Fruit fly (Drosophila melanogaster) whole organism, wandering third instar larva: Measurements from ENCODE around the gene Cpr76Bc.
A peak's percentile ranks its signal among the peaks of the same experiment; 100 is the strongest.

Experiments
- Abd-B ChIP-seq: fragments of >200 bp; optimal IDR thresholded peaks from 2 replicates; lab custom pipeline; 2017; ENCODE audit warnings: missing biosample characterization, missing genetic modification characterization
- CG32264 ChIP-seq: fragments of 200-800 bp; sonication (Bioruptor generic); optimal IDR thresholded peaks from 2 replicates; lab custom pipeline; 2016; ENCODE audit warnings: missing biosample characterization, missing genetic modification characterization
- CG9705 ChIP-seq: fragments of 200-800 bp; sonication (Bioruptor generic); optimal IDR thresholded peaks from 2 replicates; lab custom pipeline; 2018; ENCODE audit warnings: missing biosample characterization, mild to moderate bottlenecking, missing genetic modification characterization
- CrebA ChIP-seq: fragments of 200-800 bp; sonication (Bioruptor generic); optimal IDR thresholded peaks from 2 replicates; lab custom pipeline; 2016; ENCODE audit warnings: missing biosample characterization, mild to moderate bottlenecking, missing genetic modification characterization, borderline replicate concordance
- Dfd ChIP-seq: fragments of >200 bp; optimal IDR thresholded peaks from 2 replicates; lab custom pipeline; 2017; ENCODE audit warnings: missing biosample characterization, missing genetic modification characterization
- Dif ChIP-seq: fragments of 200-275, 200-300 bp; sonication (Bioruptor generic); optimal IDR thresholded peaks from 2 replicates; lab custom pipeline; 2018; ENCODE audit warnings: missing biosample characterization, missing genetic modification characterization; ENCODE audit not compliant: partially characterized antibody
- GATAd ChIP-seq: sonication (Bioruptor generic); optimal IDR thresholded peaks from 2 replicates; lab custom pipeline; 2016; ENCODE audit warnings: missing biosample characterization, missing genetic modification characterization
- HLH106 ChIP-seq: fragments of 200-800 bp; optimal IDR thresholded peaks from 3 replicates; lab custom pipeline; 2019; ENCODE audit warnings: missing biosample characterization, mild to moderate bottlenecking, missing genetic modification characterization, moderate library complexity
- Hr78 ChIP-seq: fragments of >200 bp; optimal IDR thresholded peaks from 2 replicates; lab custom pipeline; 2017; ENCODE audit warnings: missing biosample characterization, missing genetic modification characterization
- Hr83 ChIP-seq: fragments of 200-300 bp; sonication (Bioruptor generic); optimal IDR thresholded peaks from 2 replicates; lab custom pipeline; 2016; ENCODE audit warnings: missing biosample characterization, mild to moderate bottlenecking, missing genetic modification characterization, moderate library complexity; ENCODE audit not compliant: poor library complexity, severe bottlenecking
- Jra ChIP-seq: sonication (Bioruptor generic); optimal IDR thresholded peaks from 2 replicates; lab custom pipeline; 2016; ENCODE audit warnings: missing biosample characterization, missing genetic modification characterization
- Mio ChIP-seq: sonication (Bioruptor generic); optimal IDR thresholded peaks from 2 replicates; lab custom pipeline; 2016; ENCODE audit warnings: missing biosample characterization, missing genetic modification characterization
- Myc ChIP-seq: fragments of >200 bp; optimal IDR thresholded peaks from 2 replicates; lab custom pipeline; 2017
- N ChIP-seq: fragments of >200 bp; optimal IDR thresholded peaks from 2 replicates; lab custom pipeline; 2018; ENCODE audit warnings: missing biosample characterization, missing external identifiers, missing genetic modification characterization
- OdsH ChIP-seq: fragments of 200-800 bp; sonication (Bioruptor generic); optimal IDR thresholded peaks from 2 replicates; lab custom pipeline; 2016; ENCODE audit warnings: missing biosample characterization, mild to moderate bottlenecking, missing genetic modification characterization
- Rel ChIP-seq, 2 experiments: fragments of 200-800 bp; sonication (Bioruptor generic) in 1 of 2; optimal IDR thresholded peaks; 2 replicates in 1 of 2; 3 replicates in 1 of 2; lab custom pipeline; 2016 to 2019; ENCODE audit warnings: mild to moderate bottlenecking in 2 of 2, missing biosample characterization in 2 of 2, missing genetic modification characterization in 2 of 2, moderate library complexity in 1 of 2
- Sp1 ChIP-seq: fragments of 200-800 bp; sonication (Bioruptor generic); optimal IDR thresholded peaks from 3 replicates; lab custom pipeline; 2019; ENCODE audit warnings: missing biosample characterization, mild to moderate bottlenecking, missing genetic modification characterization, moderate library complexity
- Vsx2 ChIP-seq: fragments of 200-300, 225-300 bp; sonication (Bioruptor generic); optimal IDR thresholded peaks from 2 replicates; lab custom pipeline; 2018; ENCODE audit warnings: missing biosample characterization, missing genetic modification characterization; ENCODE audit not compliant: partially characterized antibody
- br ChIP-seq: fragments of 200-800 bp; sonication (Bioruptor generic); optimal IDR thresholded peaks from 2 replicates; lab custom pipeline; 2016; ENCODE audit warnings: missing biosample characterization, missing genetic modification characterization
- dl ChIP-seq, 2 experiments: fragments of 175-275, 200-275 bp in 1 of 2; fragments of 200-275 bp in 1 of 2; sonication (Bioruptor generic); optimal IDR thresholded peaks; lab custom pipeline; 2018; ENCODE audit warnings: mild to moderate bottlenecking in 2 of 2, missing biosample characterization in 2 of 2, missing genetic modification characterization in 2 of 2, moderate library complexity in 2 of 2; ENCODE audit not compliant: partially characterized antibody in 2 of 2, insufficient read depth in 1 of 2
- dsf ChIP-seq: sonication (Bioruptor generic); optimal IDR thresholded peaks from 2 replicates; lab custom pipeline; 2016; ENCODE audit warnings: missing biosample characterization, missing genetic modification characterization, borderline replicate concordance
- ey ChIP-seq: fragments of 200-800 bp; sonication (Bioruptor generic); optimal IDR thresholded peaks from 2 replicates; lab custom pipeline; 2016; ENCODE audit warnings: missing biosample characterization, missing genetic modification characterization
- foxo ChIP-seq, 2 experiments: fragments of 200-800 bp; sonication (Bioruptor generic); optimal IDR thresholded peaks; 2 replicates in 1 of 2; 3 replicates in 1 of 2; lab custom pipeline; 2016 to 2017; ENCODE audit warnings: missing biosample characterization in 2 of 2, missing genetic modification characterization in 2 of 2
- fru ChIP-seq: fragments of 200-800 bp; sonication (Bioruptor generic); optimal IDR thresholded peaks from 3 replicates; lab custom pipeline; 2016; ENCODE audit warnings: missing biosample characterization, mild to moderate bottlenecking, missing genetic modification characterization
- h ChIP-seq: fragments of 200-800 bp; sonication (Bioruptor generic); optimal IDR thresholded peaks from 3 replicates; lab custom pipeline; 2016; ENCODE audit warnings: missing biosample characterization, mild to moderate bottlenecking, missing genetic modification characterization
- lola ChIP-seq: fragments of >200 bp; optimal IDR thresholded peaks from 2 replicates; lab custom pipeline; 2017; ENCODE audit warnings: missing biosample characterization, missing genetic modification characterization
- pan ChIP-seq: fragments of >200 bp; optimal IDR thresholded peaks from 2 replicates; lab custom pipeline; 2017
- psq ChIP-seq: fragments of 200-800 bp; sonication (Bioruptor generic); optimal IDR thresholded peaks from 3 replicates; lab custom pipeline; 2017; ENCODE audit warnings: missing biosample characterization, mild to moderate bottlenecking, missing genetic modification characterization, moderate library complexity
- rgr ChIP-seq: fragments of 200-800 bp; sonication (Bioruptor generic); optimal IDR thresholded peaks from 3 replicates; lab custom pipeline; 2016; ENCODE audit warnings: missing biosample characterization, mild to moderate bottlenecking, missing genetic modification characterization
- sage ChIP-seq: fragments of 200-800 bp; sonication (Bioruptor generic); optimal IDR thresholded peaks from 2 replicates; lab custom pipeline; 2016; ENCODE audit warnings: missing biosample characterization, mild to moderate bottlenecking, missing genetic modification characterization
- sv ChIP-seq: fragments of 200-800 bp; sonication (Bioruptor generic); optimal IDR thresholded peaks from 3 replicates; lab custom pipeline; 2016; ENCODE audit warnings: missing biosample characterization, missing genetic modification characterization
- tai ChIP-seq: sonication (Bioruptor generic); optimal IDR thresholded peaks from 2 replicates; lab custom pipeline; 2016; ENCODE audit warnings: missing biosample characterization, missing genetic modification characterization
- usp ChIP-seq: fragments of >200 bp; optimal IDR thresholded peaks from 2 replicates; lab custom pipeline; 2017; ENCODE audit warnings: missing biosample characterization, missing genetic modification characterization
- woc ChIP-seq: sonication (Bioruptor generic); optimal IDR thresholded peaks from 2 replicates; lab custom pipeline; 2016; ENCODE audit warnings: missing biosample characterization, mild to moderate bottlenecking, missing genetic modification characterization

Gene Cpr76Bc

DNA sequence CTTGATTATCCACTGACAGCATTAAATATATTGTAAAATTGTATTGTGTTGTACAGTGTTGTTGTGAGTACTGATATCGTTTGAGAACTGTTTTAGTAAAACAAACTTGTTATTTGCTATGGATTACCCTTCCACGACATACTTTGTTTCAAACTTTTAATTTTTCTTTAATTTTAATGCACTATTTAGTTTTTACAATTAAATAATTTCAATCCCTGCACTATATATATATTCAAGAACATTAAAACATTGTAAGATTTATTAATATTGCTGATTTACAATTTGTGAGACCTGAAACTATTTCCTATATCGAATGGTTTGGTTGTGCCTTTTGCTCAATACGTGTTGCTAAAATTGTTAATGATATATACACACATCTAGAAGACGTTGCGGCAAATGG lies 23.4 kb downstream of the Cpr76Bc start, which contains the start of the genes CG46434 and Dred:
TSS of gene CG46434 (minus strand) at position 101 of the 400 bp plus-strand sequence.
TSS of gene Dred (minus strand) at position 101 of the 400 bp plus-strand sequence.
- TF ChIP-seq Rel (GFP tag; optimal IDR thresholded peaks at IDR 0.05; lab: Kevin White, UChicago) (no peak), Rel (tag; optimal IDR thresholded peaks at IDR 0.05; lab: Kevin White, UChicago) (no peak), dsf (GFP tag; lab: Kevin White, UChicago) (no peak), usp (GFP tag; lab: Kevin White, UChicago) (no peak), Myc (no peak), HLH106 (tag; lab: Kevin White, UChicago) (no peak), Hr83 (GFP tag; lab: Kevin White, UChicago) (no peak), rgr (GFP tag; lab: Kevin White, UChicago) (no peak), Sp1 (GFP tag; lab: Kevin White, UChicago) (no peak), pan (no peak), ey (GFP tag; lab: Kevin White, UChicago) (no peak), Vsx2 (GFP tag; lab: Kevin White, UChicago) (no peak), CG32264 (GFP tag; lab: Kevin White, UChicago) (no peak), foxo (GFP tag; optimal IDR thresholded peaks at IDR 0.05; lab: Kevin White, UChicago) (no peak)

- TF ChIP-seq rgr (GFP tag; lab: Kevin White, UChicago), result no peak
- TF ChIP-seq CG9705, result no peak
- TF ChIP-seq GATAd (GFP tag; lab: Kevin White, UChicago), result no peak
- TF ChIP-seq N, result no peak
- TF ChIP-seq usp (GFP tag; lab: Kevin White, UChicago), result no peak
- TF ChIP-seq sage (GFP tag; lab: Kevin White, UChicago), result no peak
- no peak for TF ChIP-seq CrebA (GFP tag; lab: Kevin White, UChicago)
- TF ChIP-seq Abd-B, result no peak
- no peak for TF ChIP-seq Hr83 (GFP tag; lab: Kevin White, UChicago)
- TF ChIP-seq foxo (GFP tag; optimal IDR thresholded peaks at IDR 0.05; lab: Kevin White, UChicago), result no peak
- no peak for TF ChIP-seq Dfd
- TF ChIP-seq OdsH (GFP tag; lab: Kevin White, UChicago), result no peak
- no peak for TF ChIP-seq fru (GFP tag; lab: Kevin White, UChicago)
- no peak for TF ChIP-seq dsf (GFP tag; lab: Kevin White, UChicago)
- TF ChIP-seq CG32264 (GFP tag; lab: Kevin White, UChicago), result no peak
- no peak for TF ChIP-seq Myc
- no peak for TF ChIP-seq pan
- TF ChIP-seq Hr78 (GFP tag; lab: Kevin White, UChicago), result no peak
Measured at dm6 chr3L:19544810-19545209, 24.1 kb downstream of the Cpr76Bc start, which contains the start of the genes CG46435 and Rcd7. Gene CG46435, plus strand, starts transcription at chr3L:19545110. Gene Rcd7, plus strand, starts transcription at chr3L:19545110.

dm6 chr3L:19552136-19552773 lies 31.5 kb downstream of the Cpr76Bc start, which contains the start of the genes Ltn1 and CG9300:
Gene Ltn1, minus strand, starts transcription at chr3L:19552290.
Gene CG9300, plus strand, starts transcription at chr3L:19552420.
- peak; percentile 9 for TF ChIP-seq Hr83 (GFP tag; lab: Kevin White, UChicago)
- TF ChIP-seq h (GFP tag; lab: Kevin White, UChicago), result no peak
- TF ChIP-seq Myc, result peak; percentile 43

- TF ChIP-seq foxo (GFP tag; optimal IDR thresholded peaks at IDR 0.05; lab: Kevin White, UChicago) (peak in 1 of 2 experiments; percentile 17), GATAd (GFP tag; lab: Kevin White, UChicago) (no peak), usp (GFP tag; lab: Kevin White, UChicago) (no peak), CG9705 (no peak), Rel (GFP tag; optimal IDR thresholded peaks at IDR 0.05; lab: Kevin White, UChicago) (no peak), Rel (tag; optimal IDR thresholded peaks at IDR 0.05; lab: Kevin White, UChicago) (peak; percentile 31), Jra (GFP tag; lab: Kevin White, UChicago) (no peak)
Measured at dm6 chr3L:19555906-19556457, 35.2 kb downstream of the Cpr76Bc start.

DNA sequence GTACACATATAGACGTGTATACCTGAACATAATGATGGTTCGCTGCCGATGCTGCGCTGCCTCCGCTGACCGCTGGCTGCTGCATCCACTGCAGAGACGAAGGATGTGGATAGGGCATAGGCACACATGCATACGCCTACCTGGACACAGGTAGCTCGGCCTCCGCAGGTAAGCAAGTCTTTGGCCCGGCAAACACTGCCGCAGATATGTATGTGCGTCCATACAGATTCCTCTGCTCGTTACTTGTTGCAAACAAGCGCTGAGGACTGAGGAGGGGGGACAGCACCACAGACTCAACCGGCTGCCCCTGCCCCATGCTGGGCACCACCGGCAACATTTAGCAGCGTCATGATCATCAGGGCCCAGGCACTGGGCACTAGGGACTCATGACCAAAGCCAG lies 36.0 kb downstream of the Cpr76Bc start:
- no peak for TF ChIP-seq ey (GFP tag; lab: Kevin White, UChicago)
- peak; percentile 44 for TF ChIP-seq woc
- TF ChIP-seq usp (GFP tag; lab: Kevin White, UChicago), result no peak
- TF ChIP-seq Mio (GFP tag; lab: Kevin White, UChicago), result no peak
- TF ChIP-seq OdsH (GFP tag; lab: Kevin White, UChicago), result no peak
- no peak for TF ChIP-seq psq (GFP tag; lab: Kevin White, UChicago)
- no peak for TF ChIP-seq Abd-B
- no peak for TF ChIP-seq GATAd (GFP tag; lab: Kevin White, UChicago)
- TF ChIP-seq Hr78 (GFP tag; lab: Kevin White, UChicago), result no peak
- no peak for TF ChIP-seq Dif (GFP tag; lab: Kevin White, UChicago)
- TF ChIP-seq CG9705, result no peak
- no peak for TF ChIP-seq Dfd
- TF ChIP-seq foxo (GFP tag; optimal IDR thresholded peaks at IDR 0.05; lab: Kevin White, UChicago), result no peak
- no peak for TF ChIP-seq sv (GFP tag; lab: Kevin White, UChicago)
- TF ChIP-seq HLH106 (tag; lab: Kevin White, UChicago), result no peak
- no peak for TF ChIP-seq br (GFP tag; lab: Kevin White, UChicago)
- TF ChIP-seq tai (GFP tag; lab: Kevin White, UChicago), result no peak
- no peak for TF ChIP-seq pan
- no peak for TF ChIP-seq Sp1 (GFP tag; lab: Kevin White, UChicago)
- peak; percentile 87 for TF ChIP-seq fru (GFP tag; lab: Kevin White, UChicago)
- TF ChIP-seq N, result no peak
- no peak for TF ChIP-seq CG32264 (GFP tag; lab: Kevin White, UChicago)
- TF ChIP-seq lola, result no peak
- no peak for TF ChIP-seq dl (GFP tag; optimal IDR thresholded peaks at IDR 0.05; lab: Kevin White, UChicago; ENCODE audit: insufficient read depth in 1 of 2, partially characterized antibody in 2 of 2)
- TF ChIP-seq sage (GFP tag; lab: Kevin White, UChicago), result no peak
- TF ChIP-seq Rel (GFP tag; optimal IDR thresholded peaks at IDR 0.05; lab: Kevin White, UChicago), result peak; percentile 12
- TF ChIP-seq Rel (tag; optimal IDR thresholded peaks at IDR 0.05; lab: Kevin White, UChicago), result peak; percentile 3
